Worm (Caenorhabditis elegans): ENCODE measurements around the gene vps-50.

Gene vps-50

ce11 chrIII:10881996-10882395 is 13.0 kb downstream of the vps-50 start (continued):
- TF ChIP-seq snu-23 (GFP tag; optimal IDR thresholded peaks at IDR 0.05) (peak; percentile 84), lsy-2 (tag; optimal IDR thresholded peaks at IDR 0.05) (peak; percentile 82 to 84), ceh-82 (tag; optimal IDR thresholded peaks at IDR 0.05) (peak; percentile 49 to 74 (median 72)), elt-2 (tag; optimal IDR thresholded peaks at IDR 0.05) (no peak), skn-1 (tag; optimal IDR thresholded peaks at IDR 0.05) (peak; percentile 80), pqm-1 (tag; optimal IDR thresholded peaks at IDR 0.05) (no peak), unc-62 (GFP tag; optimal IDR thresholded peaks at IDR 0.05) (no peak), efl-3 (GFP tag; optimal IDR thresholded peaks at IDR 0.05) (no peak), tbx-2 (tag; optimal IDR thresholded peaks at IDR 0.05) (peak; percentile 79), blmp-1 (tag; optimal IDR thresholded peaks at IDR 0.05) (peak; percentile 40), ces-1 (GFP tag; optimal IDR thresholded peaks at IDR 0.05) (no peak), aly-2 (tag; optimal IDR thresholded peaks at IDR 0.05) (peak; percentile 41), nhr-90 (tag; optimal IDR thresholded peaks at IDR 0.05; ENCODE audit: poor library complexity) (no peak), lir-3 (tag; optimal IDR thresholded peaks at IDR 0.05; ENCODE audit: poor library complexity) (no peak), mep-1 (tag; optimal IDR thresholded peaks at IDR 0.05) (peak; percentile 89), sox-4 (tag; optimal IDR thresholded peaks at IDR 0.05) (peak; percentile 20), isw-1 (GFP tag; IDR thresholded peaks at IDR 0.05) (peak; percentile 61), C34B4.2 (tag; optimal IDR thresholded peaks at IDR 0.05) (no peak), nhr-237 (tag; optimal IDR thresholded peaks at IDR 0.05) (peak; percentile 17), lin-15B (tag; optimal IDR thresholded peaks at IDR 0.05) (peak; percentile 85), ztf-4 (tag; optimal IDR thresholded peaks at IDR 0.05) (no peak), sup-37 (GFP tag; optimal IDR thresholded peaks at IDR 0.05) (no peak), unc-130 (tag; optimal IDR thresholded peaks at IDR 0.05) (peak; percentile 31), hlh-17 (GFP tag; optimal IDR thresholded peaks at IDR 0.05; ENCODE audit: borderline replicate concordance) (no peak), fkh-8 (tag; optimal IDR thresholded peaks at IDR 0.05) (peak; percentile 47), nhr-20 (tag; optimal IDR thresholded peaks at IDR 0.05) (no peak), ama-1 (optimal IDR thresholded peaks at IDR 0.05) (no peak), nhr-11 (tag; optimal IDR thresholded peaks at IDR 0.05) (peak; percentile 58), nhr-12 (tag; optimal IDR thresholded peaks at IDR 0.05) (no peak), xbp-1 (tag; optimal IDR thresholded peaks at IDR 0.05) (peak; percentile 79), snpc-4 (tag; optimal IDR thresholded peaks at IDR 0.05) (peak; percentile 37), aha-1 (tag; optimal IDR thresholded peaks at IDR 0.05) (peak; percentile 2), fkh-10 (GFP tag; optimal IDR thresholded peaks at IDR 0.05) (no peak), lin-13 (GFP tag; optimal IDR thresholded peaks at IDR 0.05) (peak; percentile 46), dpl-1 (GFP tag; optimal IDR thresholded peaks at IDR 0.05) (peak; percentile 68 to 78 (median 77)), ets-5 (GFP tag; IDR thresholded peaks at IDR 0.05) (no peak), hpl-2 (GFP tag; optimal IDR thresholded peaks at IDR 0.05) (peak; percentile 18), pag-3 (tag; optimal IDR thresholded peaks at IDR 0.05; ENCODE audit: borderline replicate concordance, insufficient read depth) (no peak), alr-1 (tag; optimal IDR thresholded peaks at IDR 0.05; ENCODE audit: borderline replicate concordance) (no peak), zip-4 (GFP tag; optimal IDR thresholded peaks at IDR 0.05) (no peak), nhr-47 (tag; optimal IDR thresholded peaks at IDR 0.05) (peak; percentile 84), lin-39 (tag; optimal IDR thresholded peaks at IDR 0.05) (peak; percentile 74), swsn-7 (tag; optimal IDR thresholded peaks at IDR 0.05) (peak; percentile 79), egl-13 (tag; optimal IDR thresholded peaks at IDR 0.05) (peak; percentile 60), unc-30 (tag; optimal IDR thresholded peaks at IDR 0.05) (no peak), zag-1 (tag; optimal IDR thresholded peaks at IDR 0.05) (no peak), pax-3 (tag; optimal IDR thresholded peaks at IDR 0.05) (no peak), F16B12.6 (tag; optimal IDR thresholded peaks at IDR 0.05) (peak; percentile 53), mef-2 (tag; optimal IDR thresholded peaks at IDR 0.05) (no peak), C16A3.4 (tag; optimal IDR thresholded peaks at IDR 0.05) (peak; percentile 59), mab-9 (GFP tag; IDR thresholded peaks at IDR 0.05) (0 out of 2 replicates have a peak, but pooled peaks have one; percentile 25), rnt-1 (tag; optimal IDR thresholded peaks at IDR 0.05) (no peak), lin-35 (GFP tag; optimal IDR thresholded peaks at IDR 0.05) (peak; percentile 64 to 84)

Data from whole organism, L1 larva.